Worm (Caenorhabditis elegans) whole organism, dauer: ENCODE data around the gene C01G10.1.

ENCODE experiments used
- unc-62 ChIP-seq: sonication (generic microtip); optimal IDR thresholded peaks from 2 replicates; lab custom pipeline; 2017; ENCODE audit warnings: missing biosample characterization, missing genetic modification reagents, missing genetic modification characterization

The C01G10.1 gene

DNA sequence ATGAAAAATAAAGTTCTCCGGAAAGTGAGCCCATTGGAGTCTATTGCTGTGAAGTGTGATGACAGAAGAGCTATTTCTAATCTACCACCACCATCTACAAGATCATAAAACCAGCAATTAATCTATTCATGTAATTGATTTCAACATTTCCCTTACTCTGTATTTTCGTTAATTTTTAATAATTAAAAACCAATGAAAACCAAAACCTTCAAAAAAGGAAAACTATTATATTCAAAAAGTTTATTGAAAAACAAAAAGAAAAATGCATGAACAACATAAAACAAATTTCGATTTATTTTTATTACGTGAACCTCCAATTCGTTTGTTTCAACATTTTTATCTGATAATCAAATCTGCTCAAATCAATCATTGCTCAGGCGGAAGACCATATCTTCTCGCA, at the start of gene C01G10.1:
Gene C01G10.1 (plus strand): TSS at position 301 of the 400 bp plus-strand sequence.
- TF ChIP-seq unc-62 (GFP tag; lab: Kevin White, UChicago) = no peak

DNA sequence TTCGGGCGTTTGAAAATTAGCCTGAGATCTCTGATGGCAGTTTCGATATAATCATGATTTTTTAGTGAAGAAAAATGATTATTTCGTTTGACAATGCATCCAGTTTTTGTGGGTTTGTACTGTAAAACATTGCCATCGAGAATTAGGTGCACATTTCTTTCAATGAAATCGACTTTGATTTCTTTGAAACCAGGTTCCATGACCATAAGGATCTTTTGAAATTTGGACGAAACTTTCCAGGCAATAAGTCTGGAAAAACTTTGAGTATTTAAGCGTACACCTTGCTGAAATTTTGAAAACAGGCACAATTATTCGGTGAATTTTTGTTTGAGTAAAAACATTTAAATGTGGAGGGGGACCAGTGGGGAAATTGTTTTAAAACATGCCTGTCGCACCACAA, 47.8 kb upstream of the C01G10.1 start:
- TF ChIP-seq unc-62 (GFP tag; lab: Kevin White, UChicago) = no peak

DNA sequence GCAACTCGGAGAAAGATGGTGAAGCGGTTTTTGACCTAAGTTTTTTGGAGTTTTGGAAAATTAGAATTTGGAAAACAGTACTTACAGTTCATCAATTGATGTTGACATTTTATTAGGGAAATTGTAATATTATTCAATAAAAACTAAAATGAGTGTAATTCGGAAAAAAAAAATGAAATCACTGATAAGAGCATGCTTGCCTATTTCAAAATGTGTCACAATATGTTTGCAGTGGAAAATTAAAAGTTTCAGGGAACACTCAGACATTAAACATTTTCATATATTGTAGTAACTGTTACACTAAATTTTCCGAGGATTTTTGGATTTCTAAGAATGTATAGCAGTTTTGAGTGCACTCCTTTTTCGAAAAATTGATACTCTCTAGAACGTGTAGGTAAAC, 47.2 kb upstream of the C01G10.1 start, which contains the start of the genes fbxa-82 and C25D7.5:
Gene fbxa-82 (minus strand): TSS at position 163 of the 400 bp plus-strand sequence.
Gene C25D7.5 (plus strand): TSS at position 283 of the 400 bp plus-strand sequence.
- TF ChIP-seq unc-62 (GFP tag; lab: Kevin White, UChicago) = no peak

- TF ChIP-seq unc-62 (GFP tag; lab: Kevin White, UChicago) = no peak
Measured at ce11 chrV:15054733-15055132, 44.8 kb upstream of the C01G10.1 start.

- TF ChIP-seq unc-62 (GFP tag; lab: Kevin White, UChicago) = no peak
Measured at ce11 chrV:15055873-15056272, 43.7 kb upstream of the C01G10.1 start, which contains the start of gene C25D7.16. C25D7.16 (plus strand) TSS chrV:15056173.

DNA sequence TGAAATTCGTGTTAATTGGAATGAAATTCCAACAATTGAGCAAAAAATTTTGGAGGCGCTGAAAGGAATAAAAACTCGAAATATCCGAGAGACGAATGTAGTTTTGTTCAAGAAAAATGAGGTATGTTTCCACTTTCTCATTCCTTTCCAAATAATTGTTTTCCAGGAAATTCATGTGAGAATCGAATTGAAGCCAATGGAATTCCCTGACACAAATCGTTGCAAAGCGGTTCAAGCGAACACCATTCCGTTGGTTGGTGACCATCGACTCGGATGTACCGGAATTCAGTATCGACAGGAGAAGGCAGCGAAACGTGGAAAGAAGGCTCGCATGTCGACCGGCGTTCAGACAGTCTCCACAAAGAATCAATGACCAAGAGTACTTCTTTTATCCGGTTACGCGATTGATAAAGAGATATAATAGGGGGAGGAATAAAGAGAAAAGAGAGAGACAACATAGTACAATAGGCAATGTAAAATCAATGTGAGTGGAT, 43.2 kb upstream of the C01G10.1 start:
- no peak for TF ChIP-seq unc-62 (GFP tag; lab: Kevin White, UChicago)

- no peak for TF ChIP-seq unc-62 (GFP tag; lab: Kevin White, UChicago)
Measured at ce11 chrV:15057724-15058123, 41.8 kb upstream of the C01G10.1 start.

- no peak for TF ChIP-seq unc-62 (GFP tag; lab: Kevin White, UChicago)
Measured at ce11 chrV:15058423-15058822, 41.1 kb upstream of the C01G10.1 start.

DNA sequence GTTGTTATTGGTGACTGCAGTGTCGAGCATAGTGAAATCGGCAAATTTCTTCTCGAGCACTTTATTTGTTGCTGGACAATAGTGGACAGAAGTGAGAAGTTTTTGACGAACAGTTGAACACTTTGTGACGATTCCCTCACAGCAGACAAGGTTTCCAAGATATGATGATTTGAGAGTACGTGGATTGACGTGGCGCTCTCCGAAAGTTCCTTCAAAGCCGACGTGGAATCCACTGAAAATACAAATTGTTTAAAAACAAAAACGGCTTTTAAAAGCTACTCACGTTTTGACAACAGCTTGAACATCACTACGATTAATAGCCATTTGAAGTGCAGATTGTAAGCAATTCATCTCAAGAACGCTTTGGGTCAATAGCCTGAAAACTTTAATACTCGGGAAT, 40.6 kb upstream of the C01G10.1 start:
- no peak for TF ChIP-seq unc-62 (GFP tag; lab: Kevin White, UChicago)

DNA sequence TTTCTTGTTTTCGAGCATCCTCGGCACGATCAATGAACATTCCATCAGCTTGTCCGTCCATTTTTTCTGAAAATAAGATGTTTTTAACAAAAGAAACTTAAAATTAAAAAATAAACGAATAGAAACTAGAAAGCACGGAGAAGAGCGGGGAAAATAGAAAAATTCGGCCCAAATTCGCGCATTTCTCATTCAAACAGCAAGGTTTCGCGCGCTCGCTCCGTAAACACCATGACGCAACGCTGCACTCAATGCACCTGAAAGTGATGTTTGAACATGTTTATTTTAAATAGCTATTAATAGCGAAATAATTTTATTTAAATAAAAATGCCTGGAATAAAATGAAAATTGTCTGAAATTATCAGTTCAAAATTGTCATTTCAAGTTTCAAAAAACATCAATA, 40.0 kb upstream of the C01G10.1 start, which contains the start of the genes mcm-3 and C25D7.15:
Gene mcm-3 (minus strand): TSS at position 66 of the 400 bp plus-strand sequence.
Gene C25D7.15 (plus strand): TSS at position 275 of the 400 bp plus-strand sequence.
- no peak for TF ChIP-seq unc-62 (GFP tag; lab: Kevin White, UChicago)

DNA sequence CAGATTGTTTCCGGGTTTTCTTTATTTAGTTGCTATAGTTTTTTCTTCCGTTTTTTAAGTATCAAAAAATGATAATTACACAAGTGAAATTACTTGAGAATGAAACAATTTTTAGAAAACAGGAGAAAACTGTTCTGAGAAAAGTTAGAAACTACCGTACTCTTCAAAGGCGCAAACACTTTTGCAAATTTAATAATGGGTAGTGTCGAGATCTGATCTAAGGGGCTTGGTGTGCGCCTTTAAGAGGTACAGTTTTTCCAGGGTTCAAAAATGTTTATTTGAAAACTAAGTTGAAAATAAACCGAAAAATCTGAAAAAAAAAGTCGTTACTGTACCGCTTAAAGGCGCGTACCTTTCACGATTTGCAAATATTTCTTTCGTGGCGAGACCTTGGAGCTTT, 39.0 kb upstream of the C01G10.1 start:
- TF ChIP-seq unc-62 (GFP tag; lab: Kevin White, UChicago) = no peak

- TF ChIP-seq unc-62 (GFP tag; lab: Kevin White, UChicago) = no peak
Measured at ce11 chrV:15063987-15064386, 35.6 kb upstream of the C01G10.1 start, which contains the start of gene rap-2. rap-2 (minus strand) TSS chrV:15064087.

DNA sequence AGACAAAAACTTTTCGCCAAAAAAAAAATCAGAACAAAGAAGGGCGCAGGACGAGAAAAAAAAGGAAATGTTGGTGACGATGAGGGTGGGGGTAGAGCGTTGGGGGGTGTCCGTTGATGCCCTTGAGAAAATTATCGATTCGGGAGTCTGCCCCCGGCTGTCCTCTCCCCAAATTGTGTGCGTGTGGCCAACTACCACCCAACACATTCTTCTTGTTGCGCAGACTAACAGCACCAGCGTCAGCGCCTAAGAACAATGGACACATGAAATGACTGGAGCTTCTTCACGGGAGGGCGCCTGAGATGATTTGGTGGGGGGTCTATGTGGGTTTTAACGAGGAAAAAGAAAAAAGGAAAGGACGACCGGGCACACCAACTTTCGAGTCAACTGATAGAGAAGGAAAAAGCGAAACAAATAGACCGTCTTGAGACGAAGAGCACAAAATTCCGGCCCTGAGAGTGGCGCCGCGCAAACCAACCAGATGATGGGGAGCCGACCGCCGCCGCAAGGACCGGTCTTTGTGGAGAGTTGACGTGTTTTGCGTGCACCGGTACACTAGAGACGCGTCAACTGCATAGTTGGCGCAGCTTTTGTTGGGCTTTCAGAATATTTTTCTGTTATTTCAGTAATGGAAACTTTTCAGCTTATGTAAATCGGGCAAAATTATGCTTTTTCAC, 34.3 kb upstream of the C01G10.1 start, which contains the start of gene C25D7.9:
Gene C25D7.9 (plus strand): TSS at position 68 of the 677 bp plus-strand sequence.
- TF ChIP-seq unc-62 (GFP tag; lab: Kevin White, UChicago) = no peak

ce11 chrV:15065837-15066348, 33.7 kb upstream of the C01G10.1 start, which contains the start of gene otub-1:
otub-1 (plus strand) TSS chrV:15066298.
- no peak for TF ChIP-seq unc-62 (GFP tag; lab: Kevin White, UChicago)

DNA sequence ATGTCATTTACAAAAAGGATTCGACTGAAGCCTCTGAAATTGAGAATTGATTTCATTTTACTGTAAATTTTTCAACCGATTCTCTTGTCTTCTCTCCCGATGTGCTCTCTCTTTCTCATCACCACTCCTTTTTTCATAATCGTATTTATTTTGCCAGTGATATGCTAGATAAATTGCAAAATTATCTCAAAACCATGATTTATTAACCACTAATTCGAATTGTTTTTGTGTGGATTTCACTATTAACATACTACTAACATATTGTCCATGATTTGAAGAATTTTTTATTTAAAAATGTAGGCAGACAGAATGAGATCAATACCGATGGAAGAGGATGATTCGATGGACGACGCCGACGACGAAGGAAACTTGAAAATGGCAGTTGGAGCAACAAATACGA, 32.4 kb upstream of the C01G10.1 start, which contains the start of gene C25D7.10:
Gene C25D7.10 (plus strand): TSS at position 301 of the 400 bp plus-strand sequence.
- TF ChIP-seq unc-62 (GFP tag; lab: Kevin White, UChicago) = no peak

DNA sequence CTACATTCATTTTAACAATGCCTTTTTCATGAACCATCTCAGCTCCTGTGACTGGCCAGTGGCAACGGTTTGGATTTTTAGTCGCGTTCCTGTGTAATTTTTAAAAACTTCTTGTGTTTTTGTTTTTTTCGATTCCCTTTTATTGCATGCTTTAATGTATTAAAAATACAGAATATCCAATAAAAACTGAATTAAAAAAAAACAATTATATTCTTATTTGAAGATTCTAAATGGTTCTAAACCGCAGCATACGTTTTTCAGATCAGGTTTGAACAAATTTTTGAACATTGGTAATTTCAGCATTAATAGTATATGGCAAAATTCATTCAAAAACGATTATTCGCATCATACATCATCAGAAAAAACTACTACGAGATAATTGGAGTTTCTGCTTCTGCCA, 31.2 kb upstream of the C01G10.1 start, which contains the start of gene dnj-3:
Gene dnj-3 (plus strand): TSS at position 301 of the 400 bp plus-strand sequence.
- no peak for TF ChIP-seq unc-62 (GFP tag; lab: Kevin White, UChicago)
